Worm (Caenorhabditis elegans) whole organism, L1 larva: ENCODE data around the gene fmo-4.

Experiments
- C04F5.9 ChIP-seq: sonication (generic microtip); optimal IDR thresholded peaks from 2 replicates; lab custom pipeline; 2016; ENCODE audit warnings: missing genetic modification characterization, missing compliant biosample characterization
- C16A3.4 ChIP-seq: fragments of 150-350 bp; optimal IDR thresholded peaks from 2 replicates; lab custom pipeline; 2014; ENCODE audit warnings: missing biosample characterization, missing genetic modification characterization
- F16B12.6 ChIP-seq: fragments of 150-350 bp; optimal IDR thresholded peaks from 2 replicates; lab custom pipeline; 2014; ENCODE audit warnings: missing biosample characterization, missing genetic modification characterization
- Y116A8C.19 ChIP-seq: sonication (generic microtip); optimal IDR thresholded peaks from 2 replicates; lab custom pipeline; 2016; ENCODE audit warnings: missing compliant biosample characterization, missing genetic modification characterization, borderline replicate concordance
- alr-1 ChIP-seq: fragments of 200-800 bp; sonication (Bioruptor generic); optimal IDR thresholded peaks from 2 replicates; lab custom pipeline; 2018; ENCODE audit warnings: borderline replicate concordance, mild to moderate bottlenecking, missing genetic modification characterization, missing compliant biosample characterization
- blmp-1 ChIP-seq: fragments of 150-350 bp; optimal IDR thresholded peaks from 2 replicates; lab custom pipeline; 2014; ENCODE audit warnings: missing biosample characterization, missing genetic modification characterization
- ceh-8 ChIP-seq: fragments of 200-800 bp; sonication (Bioruptor generic); optimal IDR thresholded peaks from 2 replicates; lab custom pipeline; 2018; ENCODE audit warnings: mild to moderate bottlenecking, missing genetic modification characterization, moderate library complexity, missing compliant biosample characterization
- ceh-90 ChIP-seq: sonication (generic microtip); optimal IDR thresholded peaks from 2 replicates; lab custom pipeline; 2016; ENCODE audit warnings: missing genetic modification characterization, missing compliant biosample characterization
- ces-1 ChIP-seq: fragments of 150-350 bp; optimal IDR thresholded peaks from 2 replicates; lab custom pipeline; 2014; ENCODE audit warnings: missing biosample characterization, missing genetic modification reagents, missing genetic modification characterization
- dpl-1 ChIP-seq, 3 experiments: fragments of 150-350 bp in 2 of 3; sonication (generic microtip) in 1 of 3; optimal IDR thresholded peaks; 2 replicates each; lab custom pipeline; 2014 to 2017; ENCODE audit warnings: missing biosample characterization in 3 of 3, missing genetic modification characterization in 3 of 3, missing genetic modification reagents in 3 of 3
- elt-2 ChIP-seq: sonication (generic microtip); optimal IDR thresholded peaks from 2 replicates; lab custom pipeline; 2016; ENCODE audit warnings: missing genetic modification characterization, mild to moderate bottlenecking, inconsistent platforms, missing compliant biosample characterization, missing genetic modification reagents
- elt-3 ChIP-seq, 6 experiments: fragments of 150-350 bp in 1 of 6; sonication (generic microtip); optimal IDR thresholded peaks; 2 replicates each; lab custom pipeline; 2017 to 2018; ENCODE audit warnings: missing biosample characterization in 6 of 6, missing genetic modification characterization in 6 of 6, inconsistent platforms in 1 of 6
- fkh-10 ChIP-seq: sonication (generic microtip); optimal IDR thresholded peaks from 2 replicates; lab custom pipeline; 2017; ENCODE audit warnings: missing biosample characterization, missing genetic modification reagents, missing genetic modification characterization
- fkh-8 ChIP-seq: sonication (generic microtip); optimal IDR thresholded peaks from 2 replicates; lab custom pipeline; 2016; ENCODE audit warnings: mild to moderate bottlenecking, missing genetic modification characterization, missing compliant biosample characterization
- hlh-17 ChIP-seq: fragments of 200-800 bp; sonication (Bioruptor generic); optimal IDR thresholded peaks from 2 replicates; lab custom pipeline; 2018; ENCODE audit warnings: missing genetic modification characterization, mild to moderate bottlenecking, missing compliant biosample characterization, moderate library complexity, borderline replicate concordance
- hlh-4 ChIP-seq: sonication (generic microtip); optimal IDR thresholded peaks from 2 replicates; lab custom pipeline; 2016; ENCODE audit warnings: mild to moderate bottlenecking, missing genetic modification characterization, missing compliant biosample characterization
- isw-1 ChIP-seq: fragments of 200-800 bp; sonication (Bioruptor generic); IDR thresholded peaks from 2 replicates; pipeline ENCODE4 v1.3.6; 2022; ENCODE audit warnings: missing genetic modification characterization, missing compliant biosample characterization
- jun-1 ChIP-seq: fragments of 150-350 bp; optimal IDR thresholded peaks from 2 replicates; lab custom pipeline; 2014; ENCODE audit warnings: missing biosample characterization, missing genetic modification reagents, missing genetic modification characterization
- lin-14 ChIP-seq: fragments of 200-800 bp; sonication (Bioruptor generic); optimal IDR thresholded peaks from 2 replicates; lab custom pipeline; 2018; ENCODE audit warnings: mild to moderate bottlenecking, missing genetic modification characterization, moderate library complexity, missing compliant biosample characterization
- mab-9 ChIP-seq: fragments of 200-800 bp; sonication (Bioruptor generic); IDR thresholded peaks from 2 replicates; pipeline ENCODE4 v1.3.6; 2022; ENCODE audit warnings: missing genetic modification reagents, missing genetic modification characterization, missing compliant biosample characterization
- nhr-11 ChIP-seq: fragments of 150-350 bp; optimal IDR thresholded peaks from 2 replicates; lab custom pipeline; 2014; ENCODE audit warnings: missing biosample characterization, missing genetic modification characterization
- nhr-20 ChIP-seq: sonication (generic microtip); optimal IDR thresholded peaks from 2 replicates; lab custom pipeline; 2016; ENCODE audit warnings: mild to moderate bottlenecking, missing genetic modification characterization, missing compliant biosample characterization
- nhr-71 ChIP-seq: sonication (generic microtip); optimal IDR thresholded peaks from 2 replicates; lab custom pipeline; 2016; ENCODE audit warnings: mild to moderate bottlenecking, missing genetic modification characterization, moderate library complexity, missing compliant biosample characterization
- nhr-84 ChIP-seq: sonication (generic microtip); optimal IDR thresholded peaks from 2 replicates; lab custom pipeline; 2017; ENCODE audit warnings: missing biosample characterization, missing genetic modification characterization
- nhr-85 ChIP-seq: sonication (generic microtip); peaks from one replicate; lab custom pipeline; 2016; ENCODE audit warnings: missing genetic modification characterization, inconsistent platforms, missing compliant biosample characterization
- nhr-90 ChIP-seq: sonication (generic microtip); optimal IDR thresholded peaks from 2 replicates; lab custom pipeline; 2016; ENCODE audit warnings: mild to moderate bottlenecking, missing genetic modification characterization, missing compliant biosample characterization; ENCODE audit not compliant: poor library complexity
- pax-3 ChIP-seq: fragments of 200-800 bp; sonication (Bioruptor generic); optimal IDR thresholded peaks from 2 replicates; lab custom pipeline; 2018; ENCODE audit warnings: mild to moderate bottlenecking, missing genetic modification characterization, moderate library complexity, missing compliant biosample characterization
- sup-37 ChIP-seq: fragments of 200-800 bp; sonication (Bioruptor generic); optimal IDR thresholded peaks from 2 replicates; lab custom pipeline; 2018; ENCODE audit warnings: mild to moderate bottlenecking, missing genetic modification characterization, missing compliant biosample characterization
- swsn-7 ChIP-seq: sonication (generic microtip); optimal IDR thresholded peaks from 2 replicates; lab custom pipeline; 2016; ENCODE audit warnings: missing genetic modification characterization, missing compliant biosample characterization
- vab-15 ChIP-seq: sonication (generic microtip); optimal IDR thresholded peaks from 2 replicates; lab custom pipeline; 2017; ENCODE audit warnings: missing genotype, mild to moderate bottlenecking, missing genetic modification characterization, missing compliant biosample characterization
- zag-1 ChIP-seq: fragments of 150-350 bp; optimal IDR thresholded peaks from 2 replicates; lab custom pipeline; 2014; ENCODE audit warnings: missing biosample characterization, missing genetic modification characterization
- ztf-11 ChIP-seq, 2 experiments: sonication (generic microtip); optimal IDR thresholded peaks; 2 replicates each; lab custom pipeline; 2016 to 2017; ENCODE audit warnings: missing genetic modification characterization in 2 of 2, missing biosample characterization in 1 of 2, missing compliant biosample characterization in 1 of 2

The fmo-4 gene

DNA sequence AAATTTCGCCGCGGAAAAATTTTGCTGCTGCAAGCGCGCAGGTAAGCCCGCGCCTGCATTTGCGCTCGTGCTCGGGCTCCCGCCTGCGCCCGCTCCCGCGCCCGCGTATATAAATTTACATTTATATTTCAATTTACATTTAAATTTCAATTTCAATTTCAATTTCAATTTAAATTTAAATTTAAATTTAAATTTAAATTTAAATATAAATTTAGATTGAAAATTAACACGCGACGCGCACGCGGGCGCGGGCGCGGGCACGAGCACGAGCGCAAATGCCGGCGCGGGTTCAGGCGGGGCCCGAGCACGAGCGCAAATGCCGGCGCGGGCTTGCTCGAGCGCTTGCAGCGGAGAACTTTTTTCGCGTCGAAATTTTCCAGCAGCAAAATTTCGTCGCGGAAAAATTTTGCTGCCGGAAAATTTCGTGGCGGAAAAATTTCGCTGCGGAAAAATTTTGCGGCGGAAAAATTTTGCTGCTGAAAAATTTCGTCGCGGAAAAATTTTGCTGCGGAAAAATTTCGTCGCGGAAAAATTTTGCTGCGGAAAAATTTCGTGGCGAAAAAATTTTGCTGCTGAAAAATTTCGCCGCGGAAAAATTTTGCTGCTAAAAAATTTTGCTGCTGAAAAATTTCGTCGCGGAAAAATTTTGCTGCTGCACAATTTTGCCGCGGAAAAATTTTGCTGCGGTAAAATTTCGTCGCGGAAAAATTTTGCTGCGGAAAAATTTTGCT is 39.5 kb upstream of the fmo-4 start:
- TF ChIP-seq Y116A8C.19 (tag; lab: Kevin White, UChicago) (no peak), mab-9 (peak; percentile 72; the same call in 1 of the 2 replicates), ceh-8 (GFP tag; lab: Kevin White, UChicago) (peak; percentile 98), fkh-8 (tag; lab: Kevin White, UChicago) (no peak)

ce11 chrV:13638040-13638439 is 31.5 kb upstream of the fmo-4 start:
- TF ChIP-seq hlh-17 (no peak), pax-3 (peak; percentile 30), dpl-1 (GFP tag; optimal IDR thresholded peaks at IDR 0.05; lab: Kevin White, UChicago) (no peak), ztf-11 (tag; optimal IDR thresholded peaks at IDR 0.05; lab: Kevin White, UChicago) (no peak), vab-15 (tag; lab: Kevin White, UChicago) (no peak), hlh-4 (tag; lab: Kevin White, UChicago) (no peak), nhr-90 (tag; lab: Kevin White, UChicago) (no peak), nhr-71 (tag; lab: Kevin White, UChicago) (peak; percentile 20), jun-1 (tag; lab: Kevin White, UChicago) (peak; percentile 3), lin-14 (peak; percentile 14), elt-2 (peak; percentile 94)

- TF ChIP-seq blmp-1 (tag; lab: Kevin White, UChicago) (peak; percentile 73), nhr-20 (tag; lab: Kevin White, UChicago) (peak; percentile 0), ceh-90 (tag; lab: Kevin White, UChicago) (no peak), sup-37 (GFP tag; lab: Kevin White, UChicago) (no peak), alr-1 (tag; lab: Kevin White, UChicago) (no peak), swsn-7 (tag; lab: Kevin White, UChicago) (no peak), nhr-85 (tag; lab: Kevin White, UChicago) (peak; percentile 57), vab-15 (tag; lab: Kevin White, UChicago) (no peak), elt-3 (tag; optimal IDR thresholded peaks at IDR 0.05; lab: Kevin White, UChicago) (no peak)
Measured at ce11 chrV:13636411-13636810, 29.9 kb upstream of the fmo-4 start.

DNA sequence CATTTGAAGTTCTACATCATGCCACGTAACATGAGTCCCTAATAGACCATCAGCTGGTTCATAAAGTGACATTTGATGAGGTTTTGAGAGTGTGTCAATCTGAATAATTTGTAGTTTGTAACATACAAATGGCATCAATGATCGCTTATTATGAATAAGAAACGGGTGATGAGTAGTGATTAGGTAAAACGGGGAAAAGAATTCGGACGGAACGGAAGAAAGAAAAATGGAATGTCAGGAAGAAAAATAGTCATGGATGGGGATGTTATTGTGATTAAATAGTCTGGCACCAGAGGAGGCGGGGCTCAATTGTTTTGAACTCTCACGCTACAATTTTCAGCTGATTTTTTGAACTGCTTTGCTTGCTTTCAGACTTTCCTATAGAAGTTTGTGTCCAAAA is 27.6 kb upstream of the fmo-4 start, which contains the start of gene H37A05.2:
H37A05.2 (minus strand) TSS at position 101 of the 400 bp plus-strand sequence.
- TF ChIP-seq isw-1 (GFP tag; lab: Robert Waterston, UW), result no peak
- no peak for TF ChIP-seq nhr-11 (tag; lab: Kevin White, UChicago)
- no peak for TF ChIP-seq fkh-10 (GFP tag; lab: Kevin White, UChicago)
- TF ChIP-seq C16A3.4 (tag; lab: Kevin White, UChicago), result no peak
- no peak for TF ChIP-seq F16B12.6 (tag; lab: Kevin White, UChicago)
- no peak for TF ChIP-seq ces-1 (GFP tag; lab: Kevin White, UChicago)
- no peak for TF ChIP-seq C04F5.9 (tag; lab: Kevin White, UChicago)
- no peak for TF ChIP-seq nhr-84 (tag; lab: Kevin White, UChicago)
- no peak for TF ChIP-seq pax-3
- no peak for TF ChIP-seq nhr-90 (tag; lab: Kevin White, UChicago)
- no peak for TF ChIP-seq elt-3 (tag; optimal IDR thresholded peaks at IDR 0.05; lab: Kevin White, UChicago)
- no peak for TF ChIP-seq hlh-4 (tag; lab: Kevin White, UChicago)
- TF ChIP-seq zag-1 (tag; lab: Kevin White, UChicago), result no peak
- TF ChIP-seq Y116A8C.19 (tag; lab: Kevin White, UChicago), result no peak
- TF ChIP-seq nhr-20 (tag; lab: Kevin White, UChicago), result no peak
- TF ChIP-seq sup-37 (GFP tag; lab: Kevin White, UChicago), result no peak
- TF ChIP-seq nhr-71 (tag; lab: Kevin White, UChicago), result no peak
